ENCODE assay signal across 2 worm cellular contexts in genomic region chrII:6198468-6198867, ce11.
TF ChIP-seq lines count a peak whose summit lies in the region.

Gene szy-4, plus strand, starts transcription at chrII:6198696.

TF ChIP-seq in whole organism, L4 larva, 104 proteins besides CTCF, POLR2A, EP300 and RAD21:
- TF ChIP-seq unc-130 (GFP tag; optimal IDR thresholded peaks at IDR 0.05; lab: Kevin White, UChicago), result peak; percentile 34
- TF ChIP-seq saeg-2 (GFP tag; IDR thresholded peaks at IDR 0.05; lab: Robert Waterston, UW), result no peak
TF ChIP-seq in whole organism, L4 larva: peak in this region for 1.

TF ChIP-seq in whole organism, young adult, 124 proteins besides CTCF, POLR2A, EP300 and RAD21:
- TF ChIP-seq egrh-3 (GFP tag; IDR thresholded peaks at IDR 0.05; lab: Robert Waterston, UW) (no peak), xnd-1 (tag; optimal IDR thresholded peaks at IDR 0.05; lab: Kevin White, UChicago) (peak; percentile 68), madf-8 (GFP tag; conservative IDR thresholded peaks at IDR 0.05; lab: Robert Waterston, UW) (peak; percentile 71), C06A6.2 (GFP tag; conservative IDR thresholded peaks at IDR 0.05; lab: Robert Waterston, UW) (no peak), F37B4.10 (GFP tag; IDR thresholded peaks at IDR 0.05; lab: Robert Waterston, UW) (no peak), D2030.7 (GFP tag; IDR thresholded peaks at IDR 0.05; lab: Robert Waterston, UW) (peak; percentile 53), madf-3 (GFP tag; IDR thresholded peaks at IDR 0.05; lab: Robert Waterston, UW) (0 out of 2 replicates have a peak, but pooled peaks have one; percentile 33), F33H1.4 (GFP tag; IDR thresholded peaks at IDR 0.05; lab: Robert Waterston, UW) (peak; percentile 86), die-1 (tag; optimal IDR thresholded peaks at IDR 0.05; lab: Kevin White, UChicago) (no peak), unc-130 (GFP tag; optimal IDR thresholded peaks at IDR 0.05; lab: Kevin White, UChicago) (peak; percentile 2), efl-1 (GFP tag; optimal IDR thresholded peaks at IDR 0.05; lab: Kevin White, UChicago) (peak; percentile 89), ceh-91 (GFP tag; IDR thresholded peaks at IDR 0.05; lab: Robert Waterston, UW) (peak; percentile 40; the same call in 1 of the 2 replicates), F23B12.7 (tag; optimal IDR thresholded peaks at IDR 0.05; lab: Kevin White, UChicago; ENCODE audit: insufficient read depth) (peak; percentile 54), ztf-25 (GFP tag; IDR thresholded peaks at IDR 0.05; lab: Robert Waterston, UW) (no peak), dpl-1 (GFP tag; optimal IDR thresholded peaks at IDR 0.05; lab: Kevin White, UChicago) (peak; percentile 62), ceh-58 (GFP tag; IDR thresholded peaks at IDR 0.05; lab: Robert Waterston, UW) (no peak), lin-54 (GFP tag; optimal IDR thresholded peaks at IDR 0.05; lab: Kevin White, UChicago) (peak; percentile 54), nfyb-1 (GFP tag; IDR thresholded peaks at IDR 0.05; lab: Robert Waterston, UW) (no peak), lsl-1 (GFP tag; optimal IDR thresholded peaks at IDR 0.05; lab: Kevin White, UChicago) (peak; percentile 86), madf-6 (GFP tag; IDR thresholded peaks at IDR 0.05; lab: Robert Waterston, UW) (peak; percentile 89)

Comparison
In these comparisons a context has a peak if more than half of its experiments do, and no peak if none do; other contexts are left out.
1. Of the 7 proteins assayed by ChIP-seq in both whole organism, young adult and whole organism, L4 larva: peak only in whole organism, young adult: dpl-1; only in whole organism, L4 larva: none; in both: unc-130; in neither: 5.